Worm (Caenorhabditis elegans) whole organism, L2 larva: Measurements from ENCODE around the gene twk-31.

Experiments used
- Y55F3AM.14 ChIP-seq: fragments of 200-800 bp; sonication (Bioruptor generic); optimal IDR thresholded peaks from 2 replicates; lab custom pipeline; 2018; ENCODE audit warnings: mild to moderate bottlenecking, missing genetic modification characterization, missing compliant biosample characterization
- ZK546.5 ChIP-seq: sonication (generic microtip); optimal IDR thresholded peaks from 2 replicates; lab custom pipeline; 2017; ENCODE audit warnings: missing biosample characterization, missing genetic modification characterization
- ama-1 ChIP-seq: fragments of 150-350 bp; optimal IDR thresholded peaks from 2 replicates; lab custom pipeline; 2018; ENCODE audit warnings: inconsistent platforms
- ceh-82 ChIP-seq: fragments of 150-350 bp; optimal IDR thresholded peaks from 2 replicates; lab custom pipeline; 2014; ENCODE audit warnings: missing biosample characterization, missing genetic modification characterization
- dmd-4 ChIP-seq: sonication (generic microtip); optimal IDR thresholded peaks from 2 replicates; lab custom pipeline; 2017; ENCODE audit warnings: missing biosample characterization, missing genetic modification characterization
- fos-1 ChIP-seq: fragments of 150-350 bp; optimal IDR thresholded peaks from 2 replicates; lab custom pipeline; 2014; ENCODE audit warnings: missing biosample characterization, missing genetic modification characterization
- nhr-129 ChIP-seq: fragments of 150-350 bp; optimal IDR thresholded peaks from 2 replicates; lab custom pipeline; 2014; ENCODE audit warnings: missing biosample characterization, missing genetic modification characterization
- nhr-23 ChIP-seq: fragments of 150-350 bp; optimal IDR thresholded peaks from 2 replicates; lab custom pipeline; 2014; ENCODE audit warnings: missing biosample characterization, missing genetic modification reagents, missing genetic modification characterization
- skn-1 ChIP-seq: sonication (generic microtip); optimal IDR thresholded peaks from 2 replicates; lab custom pipeline; 2017; ENCODE audit warnings: missing biosample characterization, missing genetic modification characterization

DNA sequence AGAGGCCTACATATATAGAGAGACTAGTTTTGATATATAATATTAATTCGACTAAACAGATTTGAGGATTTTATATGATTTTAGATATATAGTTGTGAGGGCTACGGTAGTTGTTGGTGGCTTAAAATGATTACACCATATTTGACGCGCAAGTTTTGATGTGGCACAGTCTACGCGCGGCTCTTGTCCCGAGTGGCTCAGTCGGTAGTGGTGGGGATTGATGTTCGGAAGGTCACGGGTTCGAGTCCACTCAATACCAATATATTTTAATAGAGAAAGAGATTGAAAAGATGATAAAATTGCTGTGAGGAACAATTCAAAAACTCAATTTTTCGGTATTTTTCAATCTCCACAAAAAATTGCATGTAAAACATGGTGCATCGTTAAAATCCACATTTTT lies 62.4 kb downstream of the twk-31 start:
- no peak for TF ChIP-seq nhr-129 (tag; lab: Kevin White, UChicago)
- no peak for TF ChIP-seq dmd-4
- no peak for TF ChIP-seq nhr-23
- TF ChIP-seq ZK546.5 (tag; lab: Kevin White, UChicago): no peak
- no peak for TF ChIP-seq Y55F3AM.14 (GFP tag; lab: Kevin White, UChicago)
- TF ChIP-seq fos-1 (tag; lab: Kevin White, UChicago): no peak
- TF ChIP-seq ama-1: no peak
- no peak for TF ChIP-seq ceh-82 (tag; lab: Kevin White, UChicago)
- no peak for TF ChIP-seq skn-1
